Worm (Caenorhabditis elegans) whole organism, young adult: Measurements from ENCODE around the gene dmd-8.

Experiments
- fkh-3 ChIP-seq: sonication (generic microtip); optimal IDR thresholded peaks from 2 replicates; lab custom pipeline; 2016; ENCODE audit warnings: mild to moderate bottlenecking, missing genetic modification characterization, missing compliant biosample characterization
- mes-4 ChIP-seq: sonication (generic microtip); optimal IDR thresholded peaks from 2 replicates; lab custom pipeline; 2016; ENCODE audit warnings: missing genotype, missing genetic modification characterization, missing compliant biosample characterization
- nfya-1 ChIP-seq: sonication (generic microtip); optimal IDR thresholded peaks from 2 replicates; lab custom pipeline; 2017; ENCODE audit warnings: antibody characterized with exemption, missing compliant biosample characterization, missing genetic modification characterization, borderline replicate concordance; ENCODE audit not compliant: insufficient read depth

DNA sequence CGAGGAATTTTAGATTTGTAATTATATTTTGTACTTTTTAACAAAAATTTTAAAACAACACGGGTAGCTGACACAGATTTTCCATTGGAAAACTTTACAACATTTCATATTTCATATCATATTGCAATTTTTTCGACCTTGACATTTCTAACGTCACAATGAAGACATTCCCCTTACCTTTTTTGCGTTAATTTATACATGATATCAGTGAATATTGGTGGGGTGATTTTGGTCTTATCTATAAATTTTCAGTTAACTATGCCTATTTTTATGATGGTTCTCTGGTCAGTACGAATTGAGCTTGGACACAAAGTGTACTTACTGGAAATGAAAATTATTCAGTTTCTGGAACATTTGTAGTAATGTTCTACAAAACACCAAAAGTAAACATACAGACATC lies 48.3 kb upstream of the dmd-8 start:
- TF ChIP-seq fkh-3 (tag; lab: Kevin White, UChicago) (no peak), mes-4 (tag; lab: Kevin White, UChicago) (no peak), nfya-1 (tag; lab: Kevin White, UChicago) (no peak)
